Worm (Caenorhabditis elegans) whole organism, L4/young adult: ENCODE data around the gene C09G9.1.

Source experiments
- W03F9.2 ChIP-seq: fragments of 150-350 bp; optimal IDR thresholded peaks from 2 replicates; lab custom pipeline; 2014; ENCODE audit warnings: missing biosample characterization, missing genetic modification characterization
- him-1 ChIP-seq: sonication (generic microtip); optimal IDR thresholded peaks from 2 replicates; lab custom pipeline; 2016; ENCODE audit warnings: missing genotype, missing genetic modification reagents, missing genetic modification characterization, missing compliant biosample characterization

- no peak for TF ChIP-seq him-1 (tag; lab: Kevin White, UChicago)
- no peak for TF ChIP-seq W03F9.2
Observed at ce11 chrIV:8892558-8892957, 27.3 kb upstream of the C09G9.1 start, which contains the start of gene C27B7.2.
